Worm (Caenorhabditis elegans) whole organism, L1 larva: ENCODE data around the gene M110.3.

Experiments used
- C34B4.2 ChIP-seq: sonication (generic microtip); optimal IDR thresholded peaks from 2 replicates; lab custom pipeline; 2017; ENCODE audit warnings: mild to moderate bottlenecking, missing genetic modification characterization, missing compliant biosample characterization
- F16B12.6 ChIP-seq: fragments of 150-350 bp; optimal IDR thresholded peaks from 2 replicates; lab custom pipeline; 2014; ENCODE audit warnings: missing biosample characterization, missing genetic modification characterization
- alr-1 ChIP-seq: fragments of 200-800 bp; sonication (Bioruptor generic); optimal IDR thresholded peaks from 2 replicates; lab custom pipeline; 2018; ENCODE audit warnings: borderline replicate concordance, mild to moderate bottlenecking, missing genetic modification characterization, missing compliant biosample characterization
- ama-1 ChIP-seq: fragments of 150-350 bp; optimal IDR thresholded peaks from 2 replicates; lab custom pipeline; 2014
- blmp-1 ChIP-seq: fragments of 150-350 bp; optimal IDR thresholded peaks from 2 replicates; lab custom pipeline; 2014; ENCODE audit warnings: missing biosample characterization, missing genetic modification characterization
- ceh-82 ChIP-seq, 3 experiments: fragments of 150-350 bp in 1 of 3; sonication (generic microtip) in 2 of 3; optimal IDR thresholded peaks; 2 replicates each; lab custom pipeline; 2014 to 2017; ENCODE audit warnings: missing biosample characterization in 3 of 3, missing genetic modification characterization in 3 of 3
- ceh-88 ChIP-seq: fragments of 200-800 bp; sonication (Bioruptor generic); IDR thresholded peaks from 2 replicates; pipeline ENCODE4 v1.3.6; 2022; ENCODE audit warnings: missing genetic modification characterization, missing compliant biosample characterization
- efl-1 ChIP-seq, 4 experiments: fragments of 150-350 bp; optimal IDR thresholded peaks in 3 of 4; peaks in 1 of 4; 1 replicate in 1 of 4; 2 replicates in 3 of 4; lab custom pipeline; 2014; ENCODE audit warnings: missing biosample characterization in 2 of 4, missing genetic modification characterization in 2 of 4, missing genetic modification reagents in 2 of 4
- efl-3 ChIP-seq: fragments of 200-800 bp; sonication (Bioruptor generic); optimal IDR thresholded peaks from 2 replicates; lab custom pipeline; 2018; ENCODE audit warnings: mild to moderate bottlenecking, missing genetic modification characterization, missing compliant biosample characterization
- elt-3 ChIP-seq, 6 experiments: fragments of 150-350 bp in 1 of 6; sonication (generic microtip); optimal IDR thresholded peaks; 2 replicates each; lab custom pipeline; 2017 to 2018; ENCODE audit warnings: missing biosample characterization in 6 of 6, missing genetic modification characterization in 6 of 6, inconsistent platforms in 1 of 6
- fkh-10 ChIP-seq: sonication (generic microtip); optimal IDR thresholded peaks from 2 replicates; lab custom pipeline; 2017; ENCODE audit warnings: missing biosample characterization, missing genetic modification reagents, missing genetic modification characterization
- fos-1 ChIP-seq: fragments of 150-350 bp; optimal IDR thresholded peaks from 2 replicates; lab custom pipeline; 2014; ENCODE audit warnings: missing biosample characterization, missing genetic modification characterization
- hlh-17 ChIP-seq: fragments of 200-800 bp; sonication (Bioruptor generic); optimal IDR thresholded peaks from 2 replicates; lab custom pipeline; 2018; ENCODE audit warnings: missing genetic modification characterization, mild to moderate bottlenecking, missing compliant biosample characterization, moderate library complexity, borderline replicate concordance
- hpl-2 ChIP-seq: fragments of 150-350 bp; optimal IDR thresholded peaks from 2 replicates; lab custom pipeline; 2014; ENCODE audit warnings: missing biosample characterization, missing genetic modification reagents, missing genetic modification characterization
- isw-1 ChIP-seq: fragments of 200-800 bp; sonication (Bioruptor generic); IDR thresholded peaks from 2 replicates; pipeline ENCODE4 v1.3.6; 2022; ENCODE audit warnings: missing genetic modification characterization, missing compliant biosample characterization
- jun-1 ChIP-seq: fragments of 150-350 bp; optimal IDR thresholded peaks from 2 replicates; lab custom pipeline; 2014; ENCODE audit warnings: missing biosample characterization, missing genetic modification reagents, missing genetic modification characterization
- lin-13 ChIP-seq: fragments of 150-350 bp; optimal IDR thresholded peaks from 2 replicates; lab custom pipeline; 2014; ENCODE audit warnings: missing biosample characterization, missing genetic modification reagents, missing genetic modification characterization
- lin-35 ChIP-seq, 2 experiments: fragments of 150-350 bp; optimal IDR thresholded peaks; 2 replicates each; lab custom pipeline; 2014; ENCODE audit warnings: missing biosample characterization in 2 of 2, missing genetic modification characterization in 2 of 2, missing genetic modification reagents in 2 of 2
- lir-3 ChIP-seq: sonication (generic microtip); optimal IDR thresholded peaks from 2 replicates; lab custom pipeline; 2016; ENCODE audit warnings: mild to moderate bottlenecking, missing genetic modification characterization, moderate library complexity, missing compliant biosample characterization; ENCODE audit not compliant: poor library complexity
- mab-9 ChIP-seq: fragments of 200-800 bp; sonication (Bioruptor generic); IDR thresholded peaks from 2 replicates; pipeline ENCODE4 v1.3.6; 2022; ENCODE audit warnings: missing genetic modification reagents, missing genetic modification characterization, missing compliant biosample characterization
- mep-1 ChIP-seq: fragments of 150-350 bp; optimal IDR thresholded peaks from 2 replicates; lab custom pipeline; 2014; ENCODE audit warnings: missing biosample characterization, missing genetic modification characterization
- nhr-11 ChIP-seq: fragments of 150-350 bp; optimal IDR thresholded peaks from 2 replicates; lab custom pipeline; 2014; ENCODE audit warnings: missing biosample characterization, missing genetic modification characterization
- nhr-20 ChIP-seq: sonication (generic microtip); optimal IDR thresholded peaks from 2 replicates; lab custom pipeline; 2016; ENCODE audit warnings: mild to moderate bottlenecking, missing genetic modification characterization, missing compliant biosample characterization
- nhr-28 ChIP-seq: fragments of 150-350 bp; optimal IDR thresholded peaks from 2 replicates; lab custom pipeline; 2014; ENCODE audit warnings: missing biosample characterization, missing genetic modification characterization
- nhr-77 ChIP-seq: fragments of 150-350 bp; optimal IDR thresholded peaks from 2 replicates; lab custom pipeline; 2014; ENCODE audit warnings: missing biosample characterization, missing genetic modification characterization
- nhr-84 ChIP-seq: sonication (generic microtip); optimal IDR thresholded peaks from 2 replicates; lab custom pipeline; 2017; ENCODE audit warnings: missing biosample characterization, missing genetic modification characterization
- nhr-90 ChIP-seq: sonication (generic microtip); optimal IDR thresholded peaks from 2 replicates; lab custom pipeline; 2016; ENCODE audit warnings: mild to moderate bottlenecking, missing genetic modification characterization, missing compliant biosample characterization; ENCODE audit not compliant: poor library complexity
- pag-3 ChIP-seq: sonication (generic microtip); optimal IDR thresholded peaks from 2 replicates; lab custom pipeline; 2017; ENCODE audit warnings: missing genetic modification characterization, mild to moderate bottlenecking, missing compliant biosample characterization, antibody characterized with exemption, borderline replicate concordance; ENCODE audit not compliant: insufficient read depth
- pqm-1 ChIP-seq: sonication (generic microtip); optimal IDR thresholded peaks from 3 replicates; lab custom pipeline; 2017; ENCODE audit warnings: missing biosample characterization, missing genetic modification characterization
- snpc-4 ChIP-seq: fragments of 150-350 bp; optimal IDR thresholded peaks from 2 replicates; lab custom pipeline; 2014; ENCODE audit warnings: missing biosample characterization, missing genetic modification characterization
- sptf-1 ChIP-seq: fragments of 150-350 bp; optimal IDR thresholded peaks from 2 replicates; lab custom pipeline; 2014; ENCODE audit warnings: missing biosample characterization, missing genetic modification characterization
- tlp-1 ChIP-seq: fragments of 150-350 bp; optimal IDR thresholded peaks from 2 replicates; lab custom pipeline; 2014; ENCODE audit warnings: missing biosample characterization, missing genetic modification characterization
- unc-62 ChIP-seq: fragments of 150-350 bp; optimal IDR thresholded peaks from 2 replicates; lab custom pipeline; 2014; ENCODE audit warnings: missing biosample characterization, missing genetic modification reagents, missing genetic modification characterization
- vab-15 ChIP-seq: sonication (generic microtip); optimal IDR thresholded peaks from 2 replicates; lab custom pipeline; 2017; ENCODE audit warnings: missing genotype, mild to moderate bottlenecking, missing genetic modification characterization, missing compliant biosample characterization
- xbp-1 ChIP-seq: sonication (generic microtip); optimal IDR thresholded peaks from 2 replicates; lab custom pipeline; 2016; ENCODE audit warnings: missing genetic modification characterization, missing compliant biosample characterization

M110.3 gene

ce11 chrII:8218266-8218665, 1.9 kb upstream of the M110.3 start:
- TF ChIP-seq jun-1 (tag; lab: Kevin White, UChicago) (no peak), alr-1 (no peak), mab-9 (GFP tag; lab: Robert Waterston, UW) (no peak), lir-3 (tag; lab: Kevin White, UChicago) (no peak), mep-1 (tag; lab: Kevin White, UChicago) (no peak), xbp-1 (tag; lab: Kevin White, UChicago) (no peak), nhr-77 (no peak), hpl-2 (no peak), nhr-28 (tag; lab: Kevin White, UChicago) (no peak), unc-62 (GFP tag; lab: Kevin White, UChicago) (no peak), nhr-11 (no peak)
- TF ChIP-seq, all 84 proteins: peak for 0

- TF ChIP-seq blmp-1 (tag; lab: Kevin White, UChicago): no peak
- TF ChIP-seq ceh-88 (GFP tag; lab: Robert Waterston, UW): no peak
These were observed 506 bp upstream of the M110.3 start, which contains the start of gene ifg-1 for ce11 chrII:8216922-8217321. TSS of gene ifg-1 (plus strand) at chrII:8217222.

- no peak for TF ChIP-seq nhr-11
- TF ChIP-seq pag-3 (tag; lab: Kevin White, UChicago): no peak
- no peak for TF ChIP-seq lin-13 (GFP tag; lab: Kevin White, UChicago)
- TF ChIP-seq nhr-20 (tag; lab: Kevin White, UChicago): no peak
- no peak for TF ChIP-seq ama-1 (lab: Kevin White, UChicago)
- no peak for TF ChIP-seq hpl-2
- no peak for TF ChIP-seq nhr-84 (tag; lab: Kevin White, UChicago)
- no peak for TF ChIP-seq tlp-1 (tag; lab: Kevin White, UChicago)
- no peak for TF ChIP-seq efl-3
- TF ChIP-seq nhr-90 (tag; lab: Kevin White, UChicago): no peak
- TF ChIP-seq, all 84 proteins: peak for 0
These were observed 2.0 kb downstream of the M110.3 start, which contains the start of gene M110.10 for ce11 chrII:8214367-8214766. TSS of gene M110.10 (minus strand) at chrII:8214467.

- no peak for TF ChIP-seq vab-15 (tag; lab: Kevin White, UChicago)
- TF ChIP-seq fos-1 (tag; lab: Kevin White, UChicago): no peak
- no peak for TF ChIP-seq efl-3
- no peak for TF ChIP-seq nhr-28 (tag; lab: Kevin White, UChicago)
- TF ChIP-seq tlp-1 (tag; lab: Kevin White, UChicago): no peak
- no peak for TF ChIP-seq lin-35 (GFP tag; optimal IDR thresholded peaks at IDR 0.05; lab: Kevin White, UChicago)
- TF ChIP-seq snpc-4 (tag; lab: Kevin White, UChicago): no peak
- TF ChIP-seq fkh-10 (GFP tag; lab: Kevin White, UChicago): no peak
- no peak for TF ChIP-seq elt-3 (tag; optimal IDR thresholded peaks at IDR 0.05; lab: Kevin White, UChicago)
- TF ChIP-seq ceh-82 (tag; optimal IDR thresholded peaks at IDR 0.05; lab: Kevin White, UChicago): no peak
- TF ChIP-seq pqm-1 (tag; lab: Kevin White, UChicago): no peak
- TF ChIP-seq efl-1 (optimal IDR thresholded peaks at IDR 0.05; lab: Kevin White, UChicago): no peak
- no peak for TF ChIP-seq efl-1 (GFP tag; optimal IDR thresholded peaks at IDR 0.05 in 1 of 2; lab: Kevin White, UChicago)
- no peak for TF ChIP-seq C34B4.2 (tag; lab: Kevin White, UChicago)
- no peak for TF ChIP-seq sptf-1 (tag; lab: Kevin White, UChicago)
- TF ChIP-seq hlh-17 (GFP tag; lab: Kevin White, UChicago): no peak
- no peak for TF ChIP-seq F16B12.6 (tag; lab: Kevin White, UChicago)
- no peak for TF ChIP-seq isw-1 (GFP tag; lab: Robert Waterston, UW)
These were observed 3.7 kb downstream of the M110.3 start, which contains the start of gene twk-3 for ce11 chrII:8212680-8213079. TSS of gene twk-3 (minus strand) at chrII:8212780.
